Fruit fly (Drosophila melanogaster) whole organism, embryonic: ENCODE data around the gene RpL34b.

Source experiments
- Bdp1 ChIP-seq: fragments of 200-800 bp; sonication (Bioruptor generic); optimal IDR thresholded peaks from 3 replicates; lab custom pipeline; 2016; ENCODE audit warnings: missing biosample characterization, missing genetic modification characterization
- Bgb ChIP-seq: fragments of 200-800 bp; sonication (Bioruptor generic); IDR thresholded peaks from 2 replicates; pipeline ENCODE4 v1.3.6; 2022; ENCODE audit warnings: missing biosample characterization, missing genetic modification characterization; ENCODE audit not compliant: partially characterized antibody
- BtbVII ChIP-seq: fragments of 200-800 bp; sonication (Bioruptor generic); optimal IDR thresholded peaks from 3 replicates; lab custom pipeline; 2017; ENCODE audit warnings: missing biosample characterization, mild to moderate bottlenecking, missing genetic modification characterization
- CG1024 ChIP-seq: fragments of 200-800 bp; sonication (Bioruptor generic); IDR thresholded peaks from 2 replicates; pipeline ENCODE4 v1.3.6; 2022; ENCODE audit warnings: missing biosample characterization, missing genetic modification characterization
- CG12299 ChIP-seq: fragments of 200-800 bp; sonication (Bioruptor generic); optimal IDR thresholded peaks from 2 replicates; lab custom pipeline; 2018; ENCODE audit warnings: missing biosample characterization, mild to moderate bottlenecking, missing genetic modification characterization
- CG14667 ChIP-seq: fragments of 200-800 bp; sonication (Bioruptor generic); IDR thresholded peaks from 2 replicates; pipeline ENCODE4 v1.3.6; 2022; ENCODE audit warnings: missing biosample characterization, missing genetic modification characterization
- CG14710 ChIP-seq: fragments of 200-800 bp; sonication (Bioruptor generic); optimal IDR thresholded peaks from 3 replicates; lab custom pipeline; 2019; ENCODE audit warnings: missing biosample characterization, mild to moderate bottlenecking, missing genetic modification characterization, moderate library complexity
- CG15696 ChIP-seq: fragments of 200-800 bp; sonication (Bioruptor generic); optimal IDR thresholded peaks from 2 replicates; lab custom pipeline; 2019; ENCODE audit warnings: missing biosample characterization, mild to moderate bottlenecking, missing genetic modification characterization, moderate library complexity
- CG18011 ChIP-seq: fragments of 200-800 bp; sonication (Bioruptor generic); optimal IDR thresholded peaks from 2 replicates; lab custom pipeline; 2017; ENCODE audit warnings: missing biosample characterization, missing genetic modification characterization, mild to moderate bottlenecking, moderate library complexity, missing genotype
- CG18262 ChIP-seq: fragments of 200-800 bp; optimal IDR thresholded peaks from 3 replicates; lab custom pipeline; 2019; ENCODE audit warnings: missing biosample characterization, mild to moderate bottlenecking, missing genetic modification characterization, moderate library complexity
- CG18764 ChIP-seq: fragments of 200-800 bp; sonication (Bioruptor generic); optimal IDR thresholded peaks from 3 replicates; lab custom pipeline; 2016; ENCODE audit warnings: missing biosample characterization, missing genetic modification characterization
- CG2120 ChIP-seq: fragments of 200-800 bp; sonication (Bioruptor generic); optimal IDR thresholded peaks from 3 replicates; lab custom pipeline; 2016; ENCODE audit warnings: missing biosample characterization, missing genetic modification characterization
- CG2129 ChIP-seq: fragments of 200-800 bp; sonication (Bioruptor generic); IDR thresholded peaks from 2 replicates; pipeline ENCODE4 v1.3.6; 2022; ENCODE audit warnings: missing biosample characterization, missing genetic modification characterization; ENCODE audit not compliant: partially characterized antibody
- CG2875 ChIP-seq: fragments of 200-800 bp; sonication (Bioruptor generic); optimal IDR thresholded peaks from 2 replicates; lab custom pipeline; 2017; ENCODE audit warnings: missing biosample characterization, mild to moderate bottlenecking, missing genetic modification characterization, missing genetic modification reagents
- CG31441 ChIP-seq: fragments of 200-800 bp; sonication (Bioruptor generic); IDR thresholded peaks from 2 replicates; pipeline ENCODE4 v1.3.6; 2022; ENCODE audit warnings: missing biosample characterization, missing genetic modification characterization
- CG33213 ChIP-seq: fragments of 200-800 bp; sonication (Bioruptor generic); optimal IDR thresholded peaks from 3 replicates; lab custom pipeline; 2016; ENCODE audit warnings: missing biosample characterization, missing genetic modification characterization
- CG3407 ChIP-seq: fragments of 200-800 bp; sonication (Bioruptor generic); optimal IDR thresholded peaks from 2 replicates; lab custom pipeline; 2018; ENCODE audit warnings: missing biosample characterization, mild to moderate bottlenecking, missing genetic modification characterization
- CG34224 ChIP-seq: fragments of 200-800 bp; sonication (Bioruptor generic); IDR thresholded peaks from 3 replicates; pipeline ENCODE4 v1.3.6; 2022; ENCODE audit warnings: missing biosample characterization, missing genetic modification characterization; ENCODE audit not compliant: partially characterized antibody
- CG3847 ChIP-seq: fragments of 200-800 bp; sonication (Bioruptor generic); IDR thresholded peaks from 2 replicates; pipeline ENCODE4 v1.3.6; 2022; ENCODE audit warnings: missing biosample characterization, missing genetic modification characterization
- CG4360 ChIP-seq: fragments of 200-800 bp; sonication (Bioruptor generic); IDR thresholded peaks from 2 replicates; pipeline ENCODE4 v1.3.6; 2022; ENCODE audit warnings: missing biosample characterization, missing genetic modification characterization
- CG5953 ChIP-seq: fragments of 200-800 bp; sonication (Bioruptor generic); IDR thresholded peaks from 2 replicates; pipeline ENCODE4 v1.3.6; 2022; ENCODE audit warnings: missing biosample characterization, missing genetic modification characterization
- CG6654 ChIP-seq: fragments of 200-800 bp; sonication (Bioruptor generic); optimal IDR thresholded peaks from 2 replicates; lab custom pipeline; 2017; ENCODE audit warnings: missing biosample characterization, mild to moderate bottlenecking, missing genetic modification characterization
- CG6813 ChIP-seq: fragments of 200-800 bp; sonication (Bioruptor generic); optimal IDR thresholded peaks from 2 replicates; lab custom pipeline; 2017; ENCODE audit warnings: missing biosample characterization, missing genetic modification characterization, mild to moderate bottlenecking, moderate library complexity, missing genetic modification reagents
- CG7271 ChIP-seq: fragments of 200-800 bp; sonication (Bioruptor generic); optimal IDR thresholded peaks from 2 replicates; lab custom pipeline; 2018; ENCODE audit warnings: missing biosample characterization, mild to moderate bottlenecking, missing genetic modification characterization, moderate library complexity
- CG8089 ChIP-seq: fragments of 200-800 bp; sonication (Bioruptor generic); optimal IDR thresholded peaks from 3 replicates; lab custom pipeline; 2016; ENCODE audit warnings: missing biosample characterization, missing genetic modification characterization
- CkIIα-i1 ChIP-seq: fragments of 200-800 bp; sonication (Bioruptor generic); IDR thresholded peaks from 2 replicates; pipeline ENCODE4 v1.3.6; 2022; ENCODE audit warnings: missing biosample characterization, missing genetic modification characterization
- D ChIP-seq, 2 experiments: fragments of 200-800 bp in 1 of 2; fragments of >200 bp in 1 of 2; sonication (Bioruptor generic) in 1 of 2; optimal IDR thresholded peaks; 2 replicates in 1 of 2; 3 replicates in 1 of 2; lab custom pipeline; 2017; ENCODE audit warnings: mild to moderate bottlenecking in 1 of 2, missing biosample characterization in 1 of 2, missing genetic modification characterization in 1 of 2, missing genetic modification reagents in 1 of 2
- Dfd ChIP-seq, 2 experiments: fragments of >200 bp; optimal IDR thresholded peaks; 2 replicates each; lab custom pipeline; 2017; ENCODE audit warnings: missing biosample characterization in 2 of 2, missing genetic modification characterization in 2 of 2
- Doc2 ChIP-seq: fragments of 200-800 bp; sonication (Bioruptor generic); IDR thresholded peaks from 2 replicates; pipeline ENCODE4 v1.3.6; 2022; ENCODE audit warnings: missing biosample characterization, missing genetic modification characterization
- Doc3 ChIP-seq: fragments of 200-800 bp; sonication (Bioruptor generic); IDR thresholded peaks from 3 replicates; pipeline ENCODE4 v1.3.6; 2022; ENCODE audit warnings: missing biosample characterization, missing genetic modification characterization; ENCODE audit not compliant: partially characterized antibody
- HHEX ChIP-seq: fragments of 200-800 bp; sonication (Bioruptor generic); optimal IDR thresholded peaks from 3 replicates; lab custom pipeline; 2017; ENCODE audit warnings: missing biosample characterization, mild to moderate bottlenecking, missing genetic modification characterization, missing genetic modification reagents
- Scr ChIP-seq: fragments of 200-800 bp; sonication (Bioruptor generic); IDR thresholded peaks from 2 replicates; pipeline ENCODE4 v1.3.6; 2022; ENCODE audit warnings: missing biosample characterization, missing genetic modification characterization; ENCODE audit not compliant: partially characterized antibody
- Tbp ChIP-seq: fragments of >200 bp; optimal IDR thresholded peaks from 2 replicates; lab custom pipeline; 2018; ENCODE audit warnings: missing biosample characterization, missing genetic modification characterization
- Trl ChIP-seq, 3 experiments: fragments of >200 bp in 2 of 3; fragments of 200-800 bp in 1 of 3; sonication (Bioruptor generic) in 1 of 3; optimal IDR thresholded peaks; 2 replicates in 1 of 3; 3 replicates in 2 of 3; lab custom pipeline; 2016 to 2017; ENCODE audit warnings: missing biosample characterization in 1 of 3, missing genetic modification characterization in 1 of 3
- YL-1 ChIP-seq: fragments of 200-800 bp; sonication (Bioruptor generic); optimal IDR thresholded peaks from 3 replicates; lab custom pipeline; 2017; ENCODE audit warnings: missing biosample characterization, mild to moderate bottlenecking, missing genetic modification characterization
- chif ChIP-seq, 2 experiments: fragments of 200-800 bp; sonication (Bioruptor generic); optimal IDR thresholded peaks; 3 replicates each; lab custom pipeline; 2016; ENCODE audit warnings: missing biosample characterization in 2 of 2, missing genetic modification characterization in 2 of 2
- dati ChIP-seq: fragments of 200-800 bp; sonication (Bioruptor generic); IDR thresholded peaks from 2 replicates; pipeline ENCODE4 v1.3.6; 2022; ENCODE audit warnings: missing biosample characterization, missing genetic modification characterization
- dimm ChIP-seq: fragments of 200-800 bp; sonication (Bioruptor generic); IDR thresholded peaks from 2 replicates; pipeline ENCODE4 v1.3.6; 2022; ENCODE audit warnings: missing biosample characterization, missing genetic modification characterization
- emc ChIP-seq: fragments of 200-800 bp; sonication (Bioruptor generic); optimal IDR thresholded peaks from 2 replicates; lab custom pipeline; 2016; ENCODE audit warnings: missing biosample characterization, missing genetic modification characterization
- fd64A ChIP-seq: fragments of 200-800 bp; sonication (Bioruptor generic); optimal IDR thresholded peaks from 3 replicates; lab custom pipeline; 2018; ENCODE audit warnings: missing biosample characterization, mild to moderate bottlenecking, missing genetic modification characterization
- gce ChIP-seq: fragments of 200-800 bp; sonication (Bioruptor generic); IDR thresholded peaks from 3 replicates; pipeline ENCODE4 v1.3.6; 2022; ENCODE audit warnings: missing biosample characterization, missing genetic modification characterization
- mam ChIP-seq: fragments of 200-800 bp; sonication (Bioruptor generic); optimal IDR thresholded peaks from 3 replicates; lab custom pipeline; 2016; ENCODE audit warnings: missing biosample characterization, missing genetic modification characterization
- nmo ChIP-seq: fragments of 200-800 bp; sonication (Bioruptor generic); optimal IDR thresholded peaks from 2 replicates; lab custom pipeline; 2018; ENCODE audit warnings: missing biosample characterization, mild to moderate bottlenecking, missing genetic modification characterization, moderate library complexity
- nom ChIP-seq: fragments of 200-800 bp; sonication (Bioruptor generic); optimal IDR thresholded peaks from 2 replicates; lab custom pipeline; 2017; ENCODE audit warnings: missing biosample characterization, missing genetic modification characterization, mild to moderate bottlenecking, moderate library complexity, missing genetic modification reagents
- pb ChIP-seq: fragments of 200-800 bp; sonication (Bioruptor generic); optimal IDR thresholded peaks from 3 replicates; lab custom pipeline; 2016; ENCODE audit warnings: missing biosample characterization, missing genetic modification characterization
- pum ChIP-seq: fragments of 200-800 bp; sonication (Bioruptor generic); optimal IDR thresholded peaks from 2 replicates; lab custom pipeline; 2016; ENCODE audit warnings: missing biosample characterization, missing genetic modification characterization
- rib ChIP-seq: fragments of 200-800 bp; sonication (Bioruptor generic); IDR thresholded peaks from 2 replicates; pipeline ENCODE4 v1.3.6; 2022; ENCODE audit warnings: missing biosample characterization, missing genetic modification characterization
- tgo ChIP-seq: fragments of 200-800 bp; sonication (Bioruptor generic); IDR thresholded peaks from 3 replicates; pipeline ENCODE4 v1.3.6; 2022; ENCODE audit warnings: missing biosample characterization, missing genetic modification characterization
- unpg ChIP-seq: fragments of 200-800 bp; sonication (Bioruptor generic); optimal IDR thresholded peaks from 3 replicates; lab custom pipeline; 2018; ENCODE audit warnings: missing biosample characterization, mild to moderate bottlenecking, missing genetic modification characterization, moderate library complexity
- usp ChIP-seq: fragments of >200 bp; optimal IDR thresholded peaks from 2 replicates; lab custom pipeline; 2017; ENCODE audit warnings: missing biosample characterization, missing genetic modification characterization

The RpL34b gene

DNA sequence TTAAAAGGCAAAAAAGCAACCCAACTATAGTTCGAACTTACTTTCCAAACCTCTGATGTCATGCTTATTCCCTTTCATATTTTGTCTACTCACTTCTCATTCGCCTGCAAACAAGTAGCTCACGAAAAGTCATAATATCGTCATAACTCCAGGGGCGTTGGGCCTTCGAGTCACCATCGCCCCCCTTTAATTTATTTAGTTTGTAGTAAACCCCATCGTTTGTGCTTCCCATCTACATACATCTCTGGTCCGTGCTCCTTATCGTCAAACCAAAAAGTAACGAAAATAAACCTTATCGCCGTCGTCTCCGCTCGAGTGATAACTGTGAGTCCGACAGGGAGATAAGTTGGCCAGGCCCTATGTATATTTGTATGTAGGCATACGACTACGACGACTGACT lies 28.0 kb upstream of the RpL34b start (continued):
- no peak for TF ChIP-seq pb
- TF ChIP-seq YL-1 (GFP tag; lab: Kevin White, UChicago): no peak
- TF ChIP-seq CG5953 (GFP tag; lab: Robert Waterston, UW): peak; percentile 67; the same call in 1 of the 2 replicates
- peak; percentile 74 for TF ChIP-seq CG3847 (GFP tag; lab: Robert Waterston, UW)
- no peak for TF ChIP-seq CG7271
- TF ChIP-seq CG4360 (GFP tag; lab: Robert Waterston, UW): no peak
- no peak for TF ChIP-seq CkIIα-i1
- peak; percentile 14 for TF ChIP-seq CG14710
- TF ChIP-seq CG18262 (tag; lab: Kevin White, UChicago): peak; percentile 28
- no peak for TF ChIP-seq CG2875 (GFP tag; lab: Kevin White, UChicago)
- peak; percentile 44 for TF ChIP-seq CG18011 (GFP tag; lab: Kevin White, UChicago)
- 0 out of 2 replicates have a peak, but pooled peaks have one; percentile 42 for TF ChIP-seq rib (GFP tag; lab: Robert Waterston, UW)
- TF ChIP-seq CG6813: peak; percentile 8
- peak; percentile 58 for TF ChIP-seq CG15696 (tag; lab: Kevin White, UChicago)
- peak; percentile 33 for TF ChIP-seq nmo (GFP tag; lab: Kevin White, UChicago)
- TF ChIP-seq pum (GFP tag; lab: Kevin White, UChicago): no peak
- TF ChIP-seq Scr (GFP tag; lab: Robert Waterston, UW): no peak
- no peak for TF ChIP-seq CG18764 (GFP tag; lab: Kevin White, UChicago)
- TF ChIP-seq HHEX: peak; percentile 48
- TF ChIP-seq CG14667 (GFP tag; lab: Robert Waterston, UW): no peak
- no peak for TF ChIP-seq Bgb (GFP tag; lab: Robert Waterston, UW)
- TF ChIP-seq mam (GFP tag; lab: Kevin White, UChicago): peak; percentile 82
- TF ChIP-seq CG12299 (tag; lab: Kevin White, UChicago): peak; percentile 5
- peak; percentile 58 for TF ChIP-seq fd64A
- peak; percentile 4 for TF ChIP-seq nom (GFP tag; lab: Kevin White, UChicago)
- TF ChIP-seq CG3407 (GFP tag; lab: Kevin White, UChicago): no peak
- no peak for TF ChIP-seq CG34224
- no peak for TF ChIP-seq CG2129 (GFP tag; lab: Robert Waterston, UW)
- TF ChIP-seq Doc2: no peak
- no peak for TF ChIP-seq gce
- no peak for TF ChIP-seq usp (GFP tag; lab: Kevin White, UChicago)
- TF ChIP-seq CG6654 (GFP tag; lab: Kevin White, UChicago): no peak
- no peak for TF ChIP-seq Dfd (GFP tag; optimal IDR thresholded peaks at IDR 0.05; lab: Kevin White, UChicago)
- peak; percentile 36 for TF ChIP-seq Bdp1 (GFP tag; lab: Kevin White, UChicago)
- TF ChIP-seq dimm (GFP tag; lab: Robert Waterston, UW): no peak; the same call in 1 of the 2 replicates
- peak; percentile 53 for TF ChIP-seq CG31441 (GFP tag; lab: Robert Waterston, UW)
- TF ChIP-seq CG33213 (GFP tag; lab: Kevin White, UChicago): peak; percentile 13
- no peak for TF ChIP-seq D (optimal IDR thresholded peaks at IDR 0.05; lab: Kevin White, UChicago)
- TF ChIP-seq D (GFP tag; optimal IDR thresholded peaks at IDR 0.05; lab: Kevin White, UChicago): no peak
- no peak for TF ChIP-seq dati (GFP tag; lab: Robert Waterston, UW)
- peak; percentile 2 to 54 for TF ChIP-seq chif (GFP tag; optimal IDR thresholded peaks at IDR 0.05; lab: Kevin White, UChicago)
- TF ChIP-seq BtbVII (GFP tag; lab: Kevin White, UChicago): peak; percentile 79
- TF ChIP-seq CG2120: peak; percentile 93
- peak; percentile 61 for TF ChIP-seq emc
- peak; percentile 40 for TF ChIP-seq CG8089 (GFP tag; lab: Kevin White, UChicago)
- TF ChIP-seq Doc3 (GFP tag; lab: Robert Waterston, UW): no peak
- no peak for TF ChIP-seq Tbp (GFP tag; lab: Kevin White, UChicago)
- no peak for TF ChIP-seq Trl (optimal IDR thresholded peaks at IDR 0.05; lab: Kevin White, UChicago)
- peak; percentile 32 for TF ChIP-seq Trl (GFP tag; optimal IDR thresholded peaks at IDR 0.05; lab: Kevin White, UChicago)
- peak; percentile 21; the same call in 1 of the 3 replicates for TF ChIP-seq tgo (GFP tag; lab: Robert Waterston, UW)
- peak; percentile 55 for TF ChIP-seq unpg (GFP tag; lab: Kevin White, UChicago)
- peak; percentile 2; the same call in 1 of the 2 replicates for TF ChIP-seq CG1024 (GFP tag; lab: Robert Waterston, UW)
